Fruit fly (Drosophila melanogaster): ENCODE data around the gene CG8043.

CG8043 gene

dm6 chr3R:8722962-8723548 lies 46.3 kb downstream of the CG8043 start, which contains the start of gene nom (continued):
- TF ChIP-seq Gug (GFP tag; IDR thresholded peaks at IDR 0.05) (no peak), pum (GFP tag; optimal IDR thresholded peaks at IDR 0.05) (no peak), CG11085 (GFP tag; IDR thresholded peaks at IDR 0.05) (no peak), eyg (GFP tag; optimal IDR thresholded peaks at IDR 0.05) (no peak), dan (GFP tag; IDR thresholded peaks at IDR 0.05) (no peak), Sry-β (GFP tag; optimal IDR thresholded peaks at IDR 0.05) (no peak), CG34422 (GFP tag; IDR thresholded peaks at IDR 0.05) (no peak), bbx (GFP tag; IDR thresholded peaks at IDR 0.05; ENCODE audit: partially characterized antibody) (no peak; the same call in 1 of the 2 replicates), phol (tag; optimal IDR thresholded peaks at IDR 0.05) (peak; percentile 35), emc (GFP tag; optimal IDR thresholded peaks at IDR 0.05) (no peak), kah (GFP tag; optimal IDR thresholded peaks at IDR 0.05) (no peak), CG4424 (GFP tag; optimal IDR thresholded peaks at IDR 0.05) (no peak), Usf (GFP tag; optimal IDR thresholded peaks at IDR 0.05) (no peak), CG9797 (GFP tag; optimal IDR thresholded peaks at IDR 0.05) (peak; percentile 55), sens (GFP tag) (no peak), CG14860 (GFP tag; IDR thresholded peaks at IDR 0.05; ENCODE audit: partially characterized antibody) (0 out of 3 replicates have a peak, but pooled peaks have one; percentile 23), sisA (GFP tag; IDR thresholded peaks at IDR 0.05) (no peak), CG31224 (GFP tag; IDR thresholded peaks at IDR 0.05) (no peak), en (GFP tag; optimal IDR thresholded peaks at IDR 0.05) (no peak), CG4617 (GFP tag; optimal IDR thresholded peaks at IDR 0.05; ENCODE audit: borderline replicate concordance) (peak; percentile 40), sc (optimal IDR thresholded peaks at IDR 0.05) (no peak), sc (GFP tag; optimal IDR thresholded peaks at IDR 0.05) (no peak), CG1603 (tag; optimal IDR thresholded peaks at IDR 0.05) (no peak), inv (GFP tag; IDR thresholded peaks at IDR 0.05; ENCODE audit: partially characterized antibody) (no peak), scrt (GFP tag; optimal IDR thresholded peaks at IDR 0.05) (no peak), ems (GFP tag; optimal IDR thresholded peaks at IDR 0.05) (no peak), BEAF-32 (GFP tag; optimal IDR thresholded peaks at IDR 0.05) (peak; percentile 10), Hand (GFP tag; optimal IDR thresholded peaks at IDR 0.05) (no peak), nau (GFP tag; optimal IDR thresholded peaks at IDR 0.05) (no peak), Mrtf (GFP tag; IDR thresholded peaks at IDR 0.05) (no peak), sim (GFP tag; IDR thresholded peaks at IDR 0.05) (no peak), nom (GFP tag; optimal IDR thresholded peaks at IDR 0.05) (no peak), Hmx (GFP tag; optimal IDR thresholded peaks at IDR 0.05) (no peak), CG1024 (GFP tag; IDR thresholded peaks at IDR 0.05) (no peak), CG34224 (GFP tag; IDR thresholded peaks at IDR 0.05; ENCODE audit: partially characterized antibody) (no peak), cwo (GFP tag; optimal IDR thresholded peaks at IDR 0.05) (no peak), CG13894 (tag; optimal IDR thresholded peaks at IDR 0.05) (no peak), Rfx (GFP tag; IDR thresholded peaks at IDR 0.05) (peak; percentile 31; the same call in 1 of the 2 replicates), CG12219 (GFP tag; optimal IDR thresholded peaks at IDR 0.05) (no peak), caup (GFP tag; optimal IDR thresholded peaks at IDR 0.05; ENCODE audit: severe bottlenecking) (no peak), NC2β (GFP tag; optimal IDR thresholded peaks at IDR 0.05) (no peak), stwl (tag; optimal IDR thresholded peaks at IDR 0.05) (peak; percentile 49), CG31388 (GFP tag; optimal IDR thresholded peaks at IDR 0.05) (no peak), CG3995 (GFP tag; optimal IDR thresholded peaks at IDR 0.05) (no peak), ewg (GFP tag; optimal IDR thresholded peaks at IDR 0.05) (no peak), Atf-2 (GFP tag; optimal IDR thresholded peaks at IDR 0.05) (no peak), CG3838 (GFP tag; optimal IDR thresholded peaks at IDR 0.05) (no peak), CG2875 (GFP tag; optimal IDR thresholded peaks at IDR 0.05) (no peak), CG10209 (GFP tag; optimal IDR thresholded peaks at IDR 0.05) (no peak), CG12104 (GFP tag; optimal IDR thresholded peaks at IDR 0.05) (no peak)
